Worm (Caenorhabditis elegans) whole organism, late embryonic: ENCODE results near the gene cank-26.

Experiments
- ceh-9 ChIP-seq: sonication (generic microtip); optimal IDR thresholded peaks from 2 replicates; lab custom pipeline; 2016; ENCODE audit warnings: mild to moderate bottlenecking, missing genetic modification characterization, inconsistent platforms, missing compliant biosample characterization
- nhr-11 ChIP-seq: fragments of 150-350 bp; optimal IDR thresholded peaks from 2 replicates; lab custom pipeline; 2014; ENCODE audit warnings: missing biosample characterization, missing genetic modification characterization
- odd-2 ChIP-seq: sonication (generic microtip); optimal IDR thresholded peaks from 2 replicates; lab custom pipeline; 2017; ENCODE audit warnings: antibody characterized with exemption, mild to moderate bottlenecking, missing genetic modification characterization, missing compliant biosample characterization
- ref-2 ChIP-seq: sonication (generic microtip); optimal IDR thresholded peaks from 2 replicates; lab custom pipeline; 2016; ENCODE audit warnings: missing genetic modification characterization, missing compliant biosample characterization
- unc-55 ChIP-seq: sonication (generic microtip); optimal IDR thresholded peaks from 2 replicates; lab custom pipeline; 2017; ENCODE audit warnings: missing biosample characterization, missing genetic modification reagents, missing genetic modification characterization

DNA sequence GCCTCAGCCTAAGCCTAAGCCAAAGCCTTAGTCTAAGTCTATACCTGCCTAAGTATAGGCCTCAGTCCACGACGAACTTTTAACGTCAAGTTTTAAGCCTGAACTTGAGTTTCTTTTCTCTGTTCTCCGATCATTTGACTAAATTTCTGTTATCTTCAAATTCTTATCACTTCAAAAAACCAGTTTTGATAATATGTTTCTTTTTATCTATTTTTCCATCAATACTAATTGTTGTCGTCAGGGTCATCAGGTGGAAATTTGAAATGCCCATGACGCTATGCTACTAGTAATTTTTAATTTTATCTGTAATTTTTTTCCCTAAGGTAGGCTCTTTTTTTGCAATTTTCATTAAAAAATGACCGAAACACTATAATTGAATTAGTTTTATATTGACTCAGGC, 36.7 kb upstream of the cank-26 start:
- TF ChIP-seq nhr-11 (no peak), odd-2 (tag; lab: Kevin White, UChicago) (no peak), unc-55 (GFP tag; lab: Kevin White, UChicago) (no peak), ceh-9 (no peak), ref-2 (tag; lab: Kevin White, UChicago) (no peak)
